Worm (Caenorhabditis elegans) whole organism, mixed stage, embryonic: ENCODE measurements around the gene K02C4.2.

Source experiments
- elt-1 ChIP-seq: sonication (generic microtip); optimal IDR thresholded peaks from 2 replicates; lab custom pipeline; 2017; ENCODE audit warnings: missing genetic modification characterization, mild to moderate bottlenecking, missing compliant biosample characterization, antibody characterized with exemption, moderate library complexity, borderline replicate concordance; ENCODE audit not compliant: insufficient read depth
- lsy-2 ChIP-seq: fragments of 150-350 bp; optimal IDR thresholded peaks from 2 replicates; lab custom pipeline; 2014; ENCODE audit warnings: missing biosample characterization, missing genetic modification characterization
- snpc-4 ChIP-seq: fragments of 150-350 bp; optimal IDR thresholded peaks from 2 replicates; lab custom pipeline; 2014; ENCODE audit warnings: missing biosample characterization, missing genetic modification characterization

DNA sequence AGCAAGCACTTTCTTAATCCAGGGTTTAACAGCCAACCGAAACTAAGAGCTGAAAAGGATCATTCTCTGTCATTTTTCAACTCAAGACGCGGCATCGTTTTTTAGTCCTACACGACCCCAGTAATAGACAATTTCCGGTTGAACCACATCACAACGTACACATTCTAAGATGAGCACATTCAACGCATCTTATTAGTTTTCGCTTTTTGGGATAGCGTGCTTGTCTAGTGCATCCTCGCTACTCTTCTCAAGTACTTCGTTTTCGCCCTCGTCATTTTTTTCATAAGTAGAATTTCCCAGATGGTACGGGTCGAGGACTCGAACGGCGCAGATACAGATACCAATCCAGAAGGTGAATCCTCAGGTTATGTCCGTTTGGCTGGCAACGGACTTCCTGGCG lies 33.3 kb upstream of the K02C4.2 start, which contains the start of gene T05H10.1:
- TF ChIP-seq snpc-4 (tag; lab: Kevin White, UChicago), result no peak
- TF ChIP-seq elt-1 (tag; lab: Kevin White, UChicago), result no peak
- TF ChIP-seq lsy-2, result no peak
